Fruit fly (Drosophila melanogaster) whole organism, embryonic: ENCODE measurements around the gene Pcyt1.

Experiments used
- Awh ChIP-seq: fragments of 200-800 bp; sonication (Bioruptor generic); IDR thresholded peaks from 2 replicates; pipeline ENCODE4, ENCODE4 v1.3.6; 2022; ENCODE audit warnings: missing biosample characterization, missing genetic modification characterization
- CG11247 ChIP-seq: fragments of 200-800 bp; sonication (Bioruptor generic); IDR thresholded peaks from 2 replicates; pipeline ENCODE4 v1.3.6; 2022; ENCODE audit warnings: missing biosample characterization, missing genetic modification characterization
- CG12155 ChIP-seq: fragments of 200-800 bp; sonication (Bioruptor generic); optimal IDR thresholded peaks from 3 replicates; lab custom pipeline; 2016; ENCODE audit warnings: missing biosample characterization, missing genetic modification characterization
- CG12219 ChIP-seq: fragments of 200-800 bp; sonication (Bioruptor generic); optimal IDR thresholded peaks from 3 replicates; lab custom pipeline; 2018; ENCODE audit warnings: missing biosample characterization, mild to moderate bottlenecking, missing genetic modification characterization
- CG13296 ChIP-seq: fragments of 200-800 bp; sonication (Bioruptor generic); optimal IDR thresholded peaks from 3 replicates; lab custom pipeline; 2018; ENCODE audit warnings: missing biosample characterization, mild to moderate bottlenecking, missing genetic modification characterization
- CG13894 ChIP-seq: fragments of 200-800 bp; sonication (Bioruptor generic); optimal IDR thresholded peaks from 3 replicates; lab custom pipeline; 2018; ENCODE audit warnings: missing biosample characterization, mild to moderate bottlenecking, missing genetic modification characterization, moderate library complexity
- CG17186 ChIP-seq: fragments of 200-800 bp; sonication (Bioruptor generic); optimal IDR thresholded peaks from 3 replicates; lab custom pipeline; 2017; ENCODE audit warnings: missing biosample characterization, missing genetic modification reagents, missing genetic modification characterization
- CG17385 ChIP-seq: fragments of 200-800 bp; sonication (Bioruptor generic); optimal IDR thresholded peaks from 3 replicates; lab custom pipeline; 2018; ENCODE audit warnings: missing biosample characterization, mild to moderate bottlenecking, missing genetic modification characterization
- CG2678 ChIP-seq: fragments of 200-800 bp; sonication (Bioruptor generic); optimal IDR thresholded peaks from 3 replicates; lab custom pipeline; 2019; ENCODE audit warnings: missing biosample characterization, mild to moderate bottlenecking, missing genetic modification characterization, moderate library complexity
- CG30403 ChIP-seq: fragments of 200-800 bp; sonication (Bioruptor generic); optimal IDR thresholded peaks from 3 replicates; lab custom pipeline; 2016; ENCODE audit warnings: missing biosample characterization, missing genetic modification characterization
- CG31388 ChIP-seq: fragments of 200-800 bp; sonication (Bioruptor generic); optimal IDR thresholded peaks from 2 replicates; lab custom pipeline; 2016; ENCODE audit warnings: missing biosample characterization, missing genetic modification characterization
- CG31441 ChIP-seq: fragments of 200-800 bp; sonication (Bioruptor generic); IDR thresholded peaks from 2 replicates; pipeline ENCODE4 v1.3.6; 2022; ENCODE audit warnings: missing biosample characterization, missing genetic modification characterization
- CG3163 ChIP-seq: fragments of 200-800 bp; sonication (Bioruptor generic); optimal IDR thresholded peaks from 3 replicates; lab custom pipeline; 2016; ENCODE audit warnings: missing biosample characterization, missing genetic modification characterization
- CG32532 ChIP-seq: fragments of 200-800 bp; sonication (Bioruptor generic); IDR thresholded peaks from 2 replicates; pipeline ENCODE4 v1.3.6; 2022; ENCODE audit warnings: missing biosample characterization, missing genetic modification characterization
- CG4707 ChIP-seq: fragments of 200-800 bp; sonication (Bioruptor generic); optimal IDR thresholded peaks from 2 replicates; lab custom pipeline; 2018; ENCODE audit warnings: missing biosample characterization, mild to moderate bottlenecking, missing genetic modification characterization, moderate library complexity
- CG6854 ChIP-seq: fragments of 200-800 bp; sonication (Bioruptor generic); optimal IDR thresholded peaks from 3 replicates; lab custom pipeline; 2017; ENCODE audit warnings: missing biosample characterization, mild to moderate bottlenecking, missing genetic modification characterization
- CG7839 ChIP-seq: fragments of 200-800 bp; sonication (Bioruptor generic); optimal IDR thresholded peaks from 3 replicates; lab custom pipeline; 2018; ENCODE audit warnings: missing biosample characterization, mild to moderate bottlenecking, missing genetic modification characterization, moderate library complexity
- CG7963 ChIP-seq: fragments of 200-800 bp; sonication (Bioruptor generic); IDR thresholded peaks from 3 replicates; pipeline ENCODE4 v1.3.6; 2022; ENCODE audit warnings: missing biosample characterization, missing genetic modification characterization; ENCODE audit not compliant: partially characterized antibody
- CG8089 ChIP-seq: fragments of 200-800 bp; sonication (Bioruptor generic); optimal IDR thresholded peaks from 3 replicates; lab custom pipeline; 2016; ENCODE audit warnings: missing biosample characterization, missing genetic modification characterization
- CG8944 ChIP-seq: fragments of 200-800 bp; sonication (Bioruptor generic); optimal IDR thresholded peaks from 3 replicates; lab custom pipeline; 2016; ENCODE audit warnings: missing biosample characterization, missing genetic modification characterization
- Dfd ChIP-seq, 2 experiments: fragments of >200 bp; optimal IDR thresholded peaks; 2 replicates each; lab custom pipeline; 2017; ENCODE audit warnings: missing biosample characterization in 2 of 2, missing genetic modification characterization in 2 of 2
- Eip74EF ChIP-seq, 2 experiments: fragments of 200-800 bp in 1 of 2; fragments of >200 bp in 1 of 2; sonication (Bioruptor generic) in 1 of 2; optimal IDR thresholded peaks; 2 replicates each; lab custom pipeline; 2017 to 2019; ENCODE audit warnings: missing biosample characterization in 2 of 2, missing genetic modification characterization in 2 of 2, mild to moderate bottlenecking in 1 of 2, moderate library complexity in 1 of 2
- Gug ChIP-seq: fragments of 200-800 bp; sonication (Bioruptor generic); IDR thresholded peaks from 4 replicates; pipeline ENCODE4 v1.3.6; 2022; ENCODE audit warnings: missing biosample characterization, missing genetic modification characterization
- HLH54F ChIP-seq: fragments of 200-800 bp; sonication (Bioruptor generic); optimal IDR thresholded peaks from 3 replicates; lab custom pipeline; 2016; ENCODE audit warnings: missing biosample characterization, missing genetic modification characterization
- Hand ChIP-seq: fragments of 200-800 bp; sonication (Bioruptor generic); optimal IDR thresholded peaks from 2 replicates; lab custom pipeline; 2017; ENCODE audit warnings: mild to moderate bottlenecking, missing biosample characterization, missing genetic modification reagents, missing genetic modification characterization
- HmgZ ChIP-seq: fragments of 200-800 bp; sonication (Bioruptor generic); optimal IDR thresholded peaks from 2 replicates; lab custom pipeline; 2018; ENCODE audit warnings: missing biosample characterization, mild to moderate bottlenecking, missing genetic modification characterization
- Hr3 ChIP-seq: fragments of 200-800 bp; sonication (Bioruptor generic); optimal IDR thresholded peaks from 3 replicates; lab custom pipeline; 2016; ENCODE audit warnings: missing biosample characterization, missing genetic modification characterization
- MESR4 ChIP-seq: fragments of 200-800 bp; sonication (Bioruptor generic); optimal IDR thresholded peaks from 2 replicates; lab custom pipeline; 2018; ENCODE audit warnings: missing biosample characterization, mild to moderate bottlenecking, missing genetic modification characterization, moderate library complexity
- Sox102F ChIP-seq: fragments of 200-800 bp; sonication (Bioruptor generic); optimal IDR thresholded peaks from 2 replicates; lab custom pipeline; 2018; ENCODE audit warnings: missing biosample characterization, mild to moderate bottlenecking, missing genetic modification characterization, moderate library complexity
- Ssrp ChIP-seq: fragments of 200-800 bp; sonication (Bioruptor generic); optimal IDR thresholded peaks from 2 replicates; lab custom pipeline; 2018; ENCODE audit warnings: missing biosample characterization, mild to moderate bottlenecking, missing genetic modification characterization, moderate library complexity
- Stat92E ChIP-seq, 3 experiments: fragments of >200 bp in 2 of 3; fragments of 200-800 bp in 1 of 3; sonication (Bioruptor generic) in 1 of 3; optimal IDR thresholded peaks; 2 replicates each; lab custom pipeline; 2017 to 2019; ENCODE audit warnings: missing biosample characterization in 3 of 3, missing genetic modification characterization in 3 of 3, mild to moderate bottlenecking in 1 of 3, moderate library complexity in 1 of 3
- Xbp1 ChIP-seq: fragments of 200-800 bp; sonication (Bioruptor generic); optimal IDR thresholded peaks from 3 replicates; lab custom pipeline; 2016; ENCODE audit warnings: missing biosample characterization, mild to moderate bottlenecking, missing genetic modification characterization
- YL-1 ChIP-seq: fragments of 200-800 bp; sonication (Bioruptor generic); optimal IDR thresholded peaks from 3 replicates; lab custom pipeline; 2017; ENCODE audit warnings: missing biosample characterization, mild to moderate bottlenecking, missing genetic modification characterization
- bcd ChIP-seq: fragments of 200-800 bp; sonication (Bioruptor generic); optimal IDR thresholded peaks from 2 replicates; lab custom pipeline; 2017; ENCODE audit warnings: missing biosample characterization, mild to moderate bottlenecking, missing genetic modification characterization
- cwo ChIP-seq: fragments of 200-800 bp; sonication (Bioruptor generic); optimal IDR thresholded peaks from 3 replicates; lab custom pipeline; 2017; ENCODE audit warnings: missing biosample characterization, missing genetic modification characterization, mild to moderate bottlenecking, moderate library complexity, missing genetic modification reagents
- dmrt99B ChIP-seq: fragments of 200-800 bp; sonication (Bioruptor generic); optimal IDR thresholded peaks from 2 replicates; lab custom pipeline; 2018; ENCODE audit warnings: missing biosample characterization, mild to moderate bottlenecking, missing genetic modification characterization, moderate library complexity
- ems ChIP-seq: fragments of 200-800 bp; sonication (Bioruptor generic); optimal IDR thresholded peaks from 3 replicates; lab custom pipeline; 2016; ENCODE audit warnings: missing biosample characterization, missing genetic modification characterization
- grn ChIP-seq: fragments of 200-800 bp; sonication (Bioruptor generic); optimal IDR thresholded peaks from 3 replicates; lab custom pipeline; 2017; ENCODE audit warnings: missing biosample characterization, missing genetic modification characterization
- insv ChIP-seq, 2 experiments: fragments of 200-800 bp; sonication (Bioruptor generic); optimal IDR thresholded peaks; 3 replicates each; lab custom pipeline; 2016 to 2018; ENCODE audit warnings: missing biosample characterization in 2 of 2, missing genetic modification characterization in 2 of 2
- jumu ChIP-seq: fragments of 200-800 bp; sonication (Bioruptor generic); optimal IDR thresholded peaks from 3 replicates; lab custom pipeline; 2016; ENCODE audit warnings: missing biosample characterization, missing genetic modification characterization
- kni ChIP-seq: fragments of 200-800 bp; sonication (Bioruptor generic); optimal IDR thresholded peaks from 3 replicates; lab custom pipeline; 2017; ENCODE audit warnings: mild to moderate bottlenecking, missing biosample characterization, missing genetic modification reagents, missing genetic modification characterization
- lola ChIP-seq, 3 experiments: fragments of >200 bp in 2 of 3; fragments of 200-800 bp in 1 of 3; sonication (Bioruptor generic) in 1 of 3; optimal IDR thresholded peaks; 2 replicates each; lab custom pipeline; 2017 to 2019; ENCODE audit warnings: missing biosample characterization in 3 of 3, missing genetic modification characterization in 3 of 3, mild to moderate bottlenecking in 1 of 3, moderate library complexity in 1 of 3
- pros ChIP-seq: fragments of 200-800 bp; sonication (Bioruptor generic); optimal IDR thresholded peaks from 3 replicates; lab custom pipeline; 2019; ENCODE audit warnings: missing biosample characterization, mild to moderate bottlenecking, missing genetic modification characterization, moderate library complexity
- sd ChIP-seq: fragments of 200-800 bp; sonication (Bioruptor generic); optimal IDR thresholded peaks from 3 replicates; lab custom pipeline; 2018; ENCODE audit warnings: missing biosample characterization, mild to moderate bottlenecking, missing genetic modification characterization, moderate library complexity
- stwl ChIP-seq: fragments of 200-800 bp; sonication (Bioruptor generic); optimal IDR thresholded peaks from 3 replicates; lab custom pipeline; 2018; ENCODE audit warnings: missing biosample characterization, mild to moderate bottlenecking, missing genetic modification characterization, moderate library complexity
- ttk ChIP-seq: fragments of 200-800 bp; sonication (Bioruptor generic); IDR thresholded peaks from 2 replicates; pipeline ENCODE4 v2.1.2; 2022; ENCODE audit warnings: missing biosample characterization, missing genetic modification characterization
- tx ChIP-seq: fragments of 200-800 bp; sonication (Bioruptor generic); optimal IDR thresholded peaks from 2 replicates; lab custom pipeline; 2016; ENCODE audit warnings: missing biosample characterization, missing genetic modification characterization
- z ChIP-seq: fragments of 200-800 bp; sonication (Bioruptor generic); IDR thresholded peaks from 3 replicates; pipeline ENCODE4 v1.3.6; 2022; ENCODE audit warnings: missing biosample characterization, missing genetic modification characterization

Gene Pcyt1

DNA sequence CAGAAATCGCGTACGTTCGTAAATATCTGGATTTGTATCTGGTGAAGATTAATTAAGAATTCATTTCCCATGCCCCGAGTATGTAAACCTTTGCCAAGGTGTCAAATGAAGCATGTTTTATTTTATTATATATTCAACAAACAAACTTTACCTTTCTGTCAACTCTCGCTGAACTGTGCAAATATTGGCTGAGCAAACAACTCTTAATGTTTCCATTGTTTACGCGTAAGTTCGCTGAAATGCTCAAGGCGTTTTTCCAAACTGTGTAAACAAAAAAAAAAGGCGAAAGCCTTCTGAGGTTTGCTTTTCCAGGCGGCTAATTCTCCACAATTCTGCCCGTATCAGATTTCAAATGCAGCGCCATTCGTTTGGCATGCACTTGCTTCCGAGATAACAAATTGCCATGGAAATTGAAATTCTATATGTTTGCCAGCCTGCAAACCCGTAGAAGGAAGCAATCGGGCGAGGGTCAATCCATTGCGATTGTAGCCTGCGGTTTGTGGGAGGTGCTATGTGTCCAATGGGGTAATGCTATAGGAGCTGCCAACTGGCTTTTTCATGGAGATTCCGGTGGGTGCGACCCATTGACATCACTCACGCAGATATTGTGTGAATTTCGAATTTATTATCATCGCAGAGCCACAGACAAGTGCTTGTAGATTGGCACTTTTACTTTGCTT is 45.9 kb downstream of the Pcyt1 start (continued):
- TF ChIP-seq CG31388 (peak; percentile 16), Ssrp (tag; lab: Kevin White, UChicago) (no peak), Xbp1 (GFP tag; lab: Kevin White, UChicago) (peak; percentile 16), CG13296 (GFP tag; lab: Kevin White, UChicago) (peak; percentile 83), CG12219 (GFP tag; lab: Kevin White, UChicago) (peak; percentile 11), CG8089 (peak; percentile 26), Eip74EF (GFP tag; optimal IDR thresholded peaks at IDR 0.05; lab: Kevin White, UChicago) (peak in 1 of 2 experiments; percentile 46), Sox102F (GFP tag; lab: Kevin White, UChicago) (no peak), tx (GFP tag; lab: Kevin White, UChicago) (peak; percentile 19), CG31441 (peak; percentile 38; the same call in 1 of the 2 replicates), bcd (GFP tag; lab: Kevin White, UChicago) (peak; percentile 58), YL-1 (peak; percentile 44), CG11247 (peak; percentile 70), HLH54F (GFP tag; lab: Kevin White, UChicago) (peak; percentile 46), CG12155 (GFP tag; lab: Kevin White, UChicago) (peak; percentile 46), grn (GFP tag; lab: Kevin White, UChicago) (peak; percentile 57), HmgZ (tag; lab: Kevin White, UChicago) (peak; percentile 79), jumu (GFP tag; lab: Kevin White, UChicago) (no peak), CG30403 (GFP tag; lab: Kevin White, UChicago) (peak; percentile 26), CG4707 (peak; percentile 26), CG17385 (GFP tag; lab: Kevin White, UChicago) (peak; percentile 59), CG2678 (peak; percentile 88), Awh (GFP tag; lab: Robert Waterston, UW) (peak; percentile 61; the same call in 1 of the 2 replicates), MESR4 (GFP tag; lab: Kevin White, UChicago) (no peak), CG7839 (tag; lab: Kevin White, UChicago) (no peak), dmrt99B (no peak), ems (GFP tag; lab: Kevin White, UChicago) (peak; percentile 66), CG6854 (GFP tag; lab: Kevin White, UChicago) (peak; percentile 87), kni (GFP tag; lab: Kevin White, UChicago) (no peak)
- TF ChIP-seq, all 482 proteins: peak for 234

DNA sequence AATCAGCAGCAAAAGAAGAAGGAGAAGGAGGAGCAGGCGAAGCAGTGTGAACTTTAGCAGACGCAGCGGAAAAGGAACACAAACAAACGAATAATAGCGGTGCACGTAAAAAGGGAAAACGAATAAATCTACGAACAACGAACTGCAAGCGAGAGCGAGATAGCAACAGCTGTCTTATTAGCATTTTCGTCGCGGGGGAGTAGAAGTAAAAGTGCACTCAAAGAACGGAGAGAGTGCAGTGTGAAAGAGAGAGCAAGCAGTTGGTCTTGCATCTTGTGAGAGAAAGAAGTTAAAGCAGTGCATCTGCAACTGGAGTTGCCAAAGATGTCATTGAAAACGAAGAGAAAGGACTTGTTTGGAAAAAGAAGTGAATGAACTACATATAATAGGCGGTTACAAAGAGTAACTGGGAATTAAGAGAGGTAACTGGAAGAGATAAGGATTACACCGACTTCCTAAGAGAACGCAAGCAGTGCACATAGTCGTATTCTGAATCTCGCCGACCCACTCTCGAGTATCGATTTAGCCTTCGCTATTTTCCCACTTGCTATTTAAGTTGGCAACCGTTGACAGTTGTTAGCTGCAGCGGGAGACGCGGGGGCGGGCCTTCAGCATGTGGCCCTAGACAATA is 47.0 kb downstream of the Pcyt1 start:
- TF ChIP-seq Hr3 (GFP tag; lab: Kevin White, UChicago) (no peak), pros (GFP tag; lab: Kevin White, UChicago) (peak; percentile 96), lola (GFP tag; optimal IDR thresholded peaks at IDR 0.05; lab: Kevin White, UChicago) (no peak), stwl (peak; percentile 27), ttk (GFP tag; lab: Robert Waterston, UW) (no peak), CG13894 (tag; lab: Kevin White, UChicago) (no peak), CG17186 (GFP tag; lab: Kevin White, UChicago) (no peak), Stat92E (GFP tag; optimal IDR thresholded peaks at IDR 0.05; lab: Kevin White, UChicago) (no peak), sd (tag; lab: Kevin White, UChicago) (no peak), Gug (GFP tag; lab: Robert Waterston, UW) (no peak), CG3163 (GFP tag; lab: Kevin White, UChicago) (peak; percentile 95), cwo (no peak), Hand (GFP tag; lab: Kevin White, UChicago) (no peak), insv (GFP tag; optimal IDR thresholded peaks at IDR 0.05; lab: Kevin White, UChicago) (peak in 1 of 2 experiments; percentile 92), z (peak; percentile 94), CG7963 (GFP tag; lab: Robert Waterston, UW) (0 out of 3 replicates have a peak, but pooled peaks have one; percentile 8), CG32532 (GFP tag; lab: Robert Waterston, UW) (no peak), CG8944 (GFP tag; lab: Kevin White, UChicago) (no peak), Dfd (GFP tag; optimal IDR thresholded peaks at IDR 0.05; lab: Kevin White, UChicago) (peak in 1 of 2 experiments; percentile 85), kni (GFP tag; lab: Kevin White, UChicago) (peak; percentile 19)
